Worm (Caenorhabditis elegans) whole organism, early embryonic: ENCODE results near the gene smg-6.

Experiments
- pes-1 ChIP-seq: fragments of 200-800 bp; sonication (Bioruptor generic); IDR thresholded peaks from 2 replicates; pipeline ENCODE4 v1.3.6; 2022; ENCODE audit warnings: missing genetic modification reagents, missing genetic modification characterization, missing compliant biosample characterization
- tbx-11 ChIP-seq: fragments of 200-800 bp; sonication (Bioruptor generic); IDR thresholded peaks from 2 replicates; pipeline ENCODE4 v1.3.6; 2022; ENCODE audit warnings: missing genetic modification characterization, missing compliant biosample characterization

- TF ChIP-seq tbx-11 (no peak), pes-1 (GFP tag; lab: Robert Waterston, UW) (no peak)
These were observed 27.9 kb upstream of the smg-6 start, which contains the start of the genes E02H9.7 and klo-2 for ce11 chrIII:2445574-2446259.
